Worm (Caenorhabditis elegans) whole organism, late embryonic: Measurements from ENCODE around the gene Y57G11A.5.
"Not testable (repeated sequence)": the region's sequence is repeated elsewhere in the genome, so short reads cannot be mapped to it uniquely, and the experiment has no call there.

Experiments
- C08G9.2 ChIP-seq: sonication (generic microtip); optimal IDR thresholded peaks from 2 replicates; lab custom pipeline; 2016; ENCODE audit warnings: mild to moderate bottlenecking, missing genetic modification characterization, moderate library complexity, missing compliant biosample characterization
- C38D4.7 ChIP-seq: fragments of 200-800 bp; sonication (Bioruptor generic); optimal IDR thresholded peaks from 2 replicates; lab custom pipeline; 2018; ENCODE audit warnings: mild to moderate bottlenecking, missing genetic modification characterization, moderate library complexity, missing compliant biosample characterization
- T23F11.4 ChIP-seq: fragments of 200-800 bp; sonication (Bioruptor generic); optimal IDR thresholded peaks from 2 replicates; lab custom pipeline; 2018; ENCODE audit warnings: mild to moderate bottlenecking, missing genetic modification characterization, missing compliant biosample characterization
- ceh-19 ChIP-seq: fragments of 200-800 bp; sonication (Bioruptor generic); optimal IDR thresholded peaks from 2 replicates; lab custom pipeline; 2018; ENCODE audit warnings: mild to moderate bottlenecking, missing genetic modification characterization, missing compliant biosample characterization
- ceh-2 ChIP-seq: sonication (generic microtip); optimal IDR thresholded peaks from 2 replicates; lab custom pipeline; 2016; ENCODE audit warnings: missing genotype, missing genetic modification characterization, missing compliant biosample characterization
- ceh-24 ChIP-seq: sonication (generic microtip); optimal IDR thresholded peaks from 2 replicates; lab custom pipeline; 2016; ENCODE audit warnings: mild to moderate bottlenecking, missing genetic modification characterization, missing compliant biosample characterization
- ceh-30 ChIP-seq: fragments of 150-350 bp; optimal IDR thresholded peaks from 2 replicates; lab custom pipeline; 2014; ENCODE audit warnings: missing biosample characterization, missing genetic modification characterization
- ceh-45 ChIP-seq: fragments of 200-800 bp; sonication (Bioruptor generic); IDR thresholded peaks from 2 replicates; pipeline ENCODE4 v1.3.6; 2022; ENCODE audit warnings: missing genetic modification reagents, missing genetic modification characterization, missing compliant biosample characterization
- ceh-6 ChIP-seq: fragments of 200-800 bp; sonication (Bioruptor generic); optimal IDR thresholded peaks from 2 replicates; lab custom pipeline; 2018; ENCODE audit warnings: mild to moderate bottlenecking, missing genetic modification characterization, missing compliant biosample characterization
- ceh-9 ChIP-seq: sonication (generic microtip); optimal IDR thresholded peaks from 2 replicates; lab custom pipeline; 2016; ENCODE audit warnings: mild to moderate bottlenecking, missing genetic modification characterization, inconsistent platforms, missing compliant biosample characterization
- che-1 ChIP-seq: sonication (generic microtip); optimal IDR thresholded peaks from 2 replicates; lab custom pipeline; 2016; ENCODE audit warnings: mild to moderate bottlenecking, missing genetic modification characterization, missing compliant biosample characterization
- dmd-4 ChIP-seq: sonication (generic microtip); optimal IDR thresholded peaks from 2 replicates; lab custom pipeline; 2016; ENCODE audit warnings: borderline replicate concordance, missing genetic modification characterization, missing compliant biosample characterization
- dve-1 ChIP-seq: sonication (generic microtip); optimal IDR thresholded peaks from 2 replicates; lab custom pipeline; 2017; ENCODE audit warnings: antibody characterized with exemption, mild to moderate bottlenecking, missing genetic modification characterization, missing compliant biosample characterization
- elt-2 ChIP-seq: sonication (generic microtip); optimal IDR thresholded peaks from 2 replicates; lab custom pipeline; 2016; ENCODE audit warnings: missing genetic modification reagents, missing genetic modification characterization, missing compliant biosample characterization
- ets-4 ChIP-seq: sonication (generic microtip); optimal IDR thresholded peaks from 2 replicates; lab custom pipeline; 2016; ENCODE audit warnings: missing genetic modification characterization, missing compliant biosample characterization
- eyg-1 ChIP-seq: sonication (generic microtip); optimal IDR thresholded peaks from 2 replicates; lab custom pipeline; 2016; ENCODE audit warnings: missing genotype, missing genetic modification characterization, missing compliant biosample characterization
- fkh-6 ChIP-seq: sonication (generic microtip); optimal IDR thresholded peaks from 2 replicates; lab custom pipeline; 2016; ENCODE audit warnings: missing genetic modification characterization, missing compliant biosample characterization
- gmeb-2 ChIP-seq: sonication (generic microtip); optimal IDR thresholded peaks from 2 replicates; lab custom pipeline; 2016; ENCODE audit warnings: missing genetic modification characterization, inconsistent platforms, missing compliant biosample characterization
- hlh-13 ChIP-seq: fragments of 200-800 bp; sonication (Bioruptor generic); optimal IDR thresholded peaks from 2 replicates; lab custom pipeline; 2018; ENCODE audit warnings: mild to moderate bottlenecking, missing genetic modification characterization, missing compliant biosample characterization
- hlh-30 ChIP-seq: sonication (generic microtip); optimal IDR thresholded peaks from 2 replicates; lab custom pipeline; 2017; ENCODE audit warnings: antibody characterized with exemption, missing genetic modification characterization, missing compliant biosample characterization; ENCODE audit not compliant: insufficient read depth
- hlh-6 ChIP-seq: sonication (generic microtip); optimal IDR thresholded peaks from 2 replicates; lab custom pipeline; 2016; ENCODE audit warnings: missing genotype, missing genetic modification characterization, missing compliant biosample characterization
- hlh-8 ChIP-seq: sonication (generic microtip); optimal IDR thresholded peaks from 2 replicates; lab custom pipeline; 2016; ENCODE audit warnings: missing genotype, missing genetic modification characterization, missing compliant biosample characterization
- lim-6 ChIP-seq: sonication (generic microtip); optimal IDR thresholded peaks from 2 replicates; lab custom pipeline; 2016; ENCODE audit warnings: missing genetic modification characterization, missing compliant biosample characterization
- madf-2 ChIP-seq: sonication (generic microtip); optimal IDR thresholded peaks from 2 replicates; lab custom pipeline; 2017; ENCODE audit warnings: missing genetic modification characterization, missing compliant biosample characterization
- nfya-1 ChIP-seq: sonication (generic microtip); optimal IDR thresholded peaks from 2 replicates; lab custom pipeline; 2017; ENCODE audit warnings: missing genetic modification characterization, mild to moderate bottlenecking, missing compliant biosample characterization, antibody characterized with exemption, moderate library complexity
- odd-2 ChIP-seq: sonication (generic microtip); optimal IDR thresholded peaks from 2 replicates; lab custom pipeline; 2017; ENCODE audit warnings: antibody characterized with exemption, mild to moderate bottlenecking, missing genetic modification characterization, missing compliant biosample characterization
- pax-1 ChIP-seq: fragments of 150-350 bp; optimal IDR thresholded peaks from 2 replicates; lab custom pipeline; 2014; ENCODE audit warnings: missing biosample characterization, missing genetic modification characterization
- pha-4 ChIP-seq: fragments of 150-350 bp; optimal IDR thresholded peaks from 2 replicates; lab custom pipeline; 2018; ENCODE audit warnings: missing biosample characterization, missing genetic modification reagents, missing genetic modification characterization
- pqm-1 ChIP-seq: sonication (generic microtip); optimal IDR thresholded peaks from 2 replicates; lab custom pipeline; 2016; ENCODE audit warnings: missing genetic modification characterization, missing compliant biosample characterization
- pros-1 ChIP-seq: fragments of 150-350 bp; optimal IDR thresholded peaks from 2 replicates; lab custom pipeline; 2014; ENCODE audit warnings: missing biosample characterization, missing genetic modification reagents, missing genetic modification characterization
- ref-2 ChIP-seq: sonication (generic microtip); optimal IDR thresholded peaks from 2 replicates; lab custom pipeline; 2016; ENCODE audit warnings: missing genetic modification characterization, missing compliant biosample characterization
- rnt-1 ChIP-seq: sonication (generic microtip); optimal IDR thresholded peaks from 2 replicates; lab custom pipeline; 2016; ENCODE audit warnings: missing genetic modification characterization, missing compliant biosample characterization
- sdc-2 ChIP-seq: sonication (generic microtip); optimal IDR thresholded peaks from 2 replicates; lab custom pipeline; 2016; ENCODE audit warnings: missing genotype, missing genetic modification characterization, missing compliant biosample characterization
- sox-4 ChIP-seq: sonication (generic microtip); optimal IDR thresholded peaks from 2 replicates; lab custom pipeline; 2017; ENCODE audit warnings: mild to moderate bottlenecking, missing genetic modification characterization, inconsistent platforms, missing compliant biosample characterization
- syd-9 ChIP-seq: sonication (generic microtip); optimal IDR thresholded peaks from 2 replicates; lab custom pipeline; 2016; ENCODE audit warnings: mild to moderate bottlenecking, missing genetic modification characterization, moderate library complexity, missing compliant biosample characterization
- tbx-2 ChIP-seq: sonication (generic microtip); optimal IDR thresholded peaks from 2 replicates; lab custom pipeline; 2016; ENCODE audit warnings: missing genetic modification characterization, missing compliant biosample characterization
- tbx-7 ChIP-seq: sonication (generic microtip); optimal IDR thresholded peaks from 2 replicates; lab custom pipeline; 2016; ENCODE audit warnings: missing genotype, missing genetic modification characterization, missing compliant biosample characterization
- unc-42 ChIP-seq: sonication (generic microtip); optimal IDR thresholded peaks from 2 replicates; lab custom pipeline; 2016; ENCODE audit warnings: missing genotype, missing genetic modification characterization, missing compliant biosample characterization
- zip-5 ChIP-seq: sonication (generic microtip); optimal IDR thresholded peaks from 2 replicates; lab custom pipeline; 2016; ENCODE audit warnings: missing genetic modification characterization, missing compliant biosample characterization

Y57G11A.5 gene

DNA sequence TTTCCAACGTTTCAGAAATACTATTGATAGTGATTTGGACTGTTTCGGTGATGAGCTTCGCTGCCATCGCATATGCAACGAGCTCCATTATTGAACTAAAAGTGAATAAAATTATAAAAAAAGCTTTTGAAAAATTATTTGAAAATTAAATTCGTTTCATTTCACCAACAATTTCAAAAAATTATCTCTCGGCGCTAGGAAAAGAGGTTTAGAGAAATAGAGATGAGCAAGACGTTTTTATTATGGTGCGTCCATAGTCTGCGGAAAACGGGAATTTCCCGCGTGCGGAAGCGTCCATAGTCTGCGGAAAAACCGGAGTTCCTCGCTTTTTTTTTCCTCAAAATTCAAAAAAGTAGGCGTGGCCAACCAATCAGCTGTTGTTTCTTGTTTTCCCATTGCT lies 39.6 kb upstream of the Y57G11A.5 start, which contains the start of gene pals-30:
TSS of gene pals-30 (minus strand) at position 101 of the 400 bp plus-strand sequence.
- TF ChIP-seq gmeb-2; ref-2; ets-4 (tag; lab: Kevin White, UChicago): not testable (repeated sequence)

DNA sequence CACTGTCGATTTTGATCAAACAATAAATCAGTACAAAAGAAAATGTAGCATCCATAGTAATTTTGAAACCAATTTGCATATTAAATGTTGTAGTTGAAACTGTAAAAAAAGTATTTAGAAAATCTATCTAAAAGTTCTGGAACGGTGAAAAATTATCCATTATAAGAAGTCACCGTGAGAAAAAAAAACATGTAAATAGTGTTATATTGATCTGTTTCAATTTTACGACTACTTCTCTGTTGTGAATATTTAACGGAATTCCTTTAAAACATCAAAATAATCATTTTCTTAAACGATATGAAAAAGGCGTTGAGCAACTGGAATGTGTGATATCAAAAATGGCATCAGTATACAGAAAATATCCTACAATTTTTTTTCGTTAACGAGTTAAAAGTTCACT lies 37.0 kb upstream of the Y57G11A.5 start, which contains the start of gene T27E7.9:
TSS of gene T27E7.9 (minus strand) at position 101 of the 400 bp plus-strand sequence.
- TF ChIP-seq eyg-1 (tag; lab: Kevin White, UChicago) (no peak), pros-1 (tag; lab: Kevin White, UChicago) (no peak), lim-6 (tag; lab: Kevin White, UChicago) (no peak), gmeb-2 (no peak), che-1 (tag; lab: Kevin White, UChicago) (no peak), ceh-45 (GFP tag; lab: Robert Waterston, UW) (no peak), hlh-8 (no peak), ceh-30 (no peak), dve-1 (tag; lab: Kevin White, UChicago) (no peak), tbx-7 (tag; lab: Kevin White, UChicago) (no peak), fkh-6 (tag; lab: Kevin White, UChicago) (no peak), rnt-1 (tag; lab: Kevin White, UChicago) (no peak), pqm-1 (tag; lab: Kevin White, UChicago) (no peak), pha-4 (tag; lab: Kevin White, UChicago) (no peak), ref-2 (no peak), unc-42 (no peak), C08G9.2 (tag; lab: Kevin White, UChicago) (no peak), zip-5 (tag; lab: Kevin White, UChicago) (no peak)
- TF ChIP-seq, all 69 proteins: peak for 0

DNA sequence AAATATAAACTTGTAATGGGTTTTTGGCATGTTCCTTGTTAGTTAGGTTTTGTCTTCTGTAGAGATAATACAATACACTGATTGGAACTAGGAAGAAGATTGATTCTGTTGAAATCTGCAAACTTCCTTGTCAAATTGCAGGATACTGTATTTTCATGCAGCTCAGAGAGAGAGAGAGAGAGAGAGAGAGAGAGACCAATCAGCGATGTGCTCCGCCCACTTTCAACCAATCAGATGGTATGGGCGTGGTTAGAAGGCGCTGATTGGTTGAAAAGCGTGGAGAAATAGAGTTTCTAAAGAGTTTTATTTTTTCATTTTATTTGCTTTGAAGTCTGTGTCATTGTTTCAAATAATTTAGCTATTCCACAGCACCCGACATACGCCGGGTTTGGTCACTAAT lies 35.0 kb upstream of the Y57G11A.5 start:
- no peak for TF ChIP-seq hlh-30
- no peak for TF ChIP-seq unc-42
- no peak for TF ChIP-seq ceh-19 (GFP tag; lab: Kevin White, UChicago)
- no peak for TF ChIP-seq hlh-13 (GFP tag; lab: Kevin White, UChicago)
- no peak for TF ChIP-seq sox-4 (tag; lab: Kevin White, UChicago)
- peak; percentile 93 for TF ChIP-seq nfya-1 (tag; lab: Kevin White, UChicago)
- no peak for TF ChIP-seq madf-2
- TF ChIP-seq ref-2 = no peak

DNA sequence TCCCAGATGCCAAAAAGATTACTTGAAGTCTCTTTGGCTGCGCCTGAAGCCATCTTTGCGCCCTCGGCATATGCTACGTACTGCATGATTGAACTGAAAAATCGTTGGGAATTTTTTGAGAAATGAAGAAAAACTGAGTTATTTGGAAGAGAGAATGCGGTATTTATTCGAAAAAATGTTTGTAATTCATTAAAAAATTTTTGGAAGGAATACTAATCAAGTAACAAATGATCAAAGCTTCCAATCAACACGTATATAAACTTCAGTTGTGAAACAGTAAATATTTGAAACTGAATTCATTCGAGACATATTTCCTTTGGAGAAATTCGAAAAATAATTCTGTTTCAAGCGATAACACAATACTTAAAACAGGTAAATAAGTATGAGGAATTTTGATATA lies 30.2 kb upstream of the Y57G11A.5 start, which contains the start of gene pals-29:
TSS of gene pals-29 (minus strand) at position 101 of the 400 bp plus-strand sequence.
- TF ChIP-seq ref-2 = no peak
- no peak for TF ChIP-seq elt-2
- TF ChIP-seq ceh-9 (tag; lab: Kevin White, UChicago) = no peak
- TF ChIP-seq dmd-4 (tag; lab: Kevin White, UChicago) = no peak
- TF ChIP-seq odd-2 (tag; lab: Kevin White, UChicago) = no peak
- TF ChIP-seq nfya-1 (tag; lab: Kevin White, UChicago) = no peak
- TF ChIP-seq pax-1 (tag; lab: Kevin White, UChicago) = no peak

DNA sequence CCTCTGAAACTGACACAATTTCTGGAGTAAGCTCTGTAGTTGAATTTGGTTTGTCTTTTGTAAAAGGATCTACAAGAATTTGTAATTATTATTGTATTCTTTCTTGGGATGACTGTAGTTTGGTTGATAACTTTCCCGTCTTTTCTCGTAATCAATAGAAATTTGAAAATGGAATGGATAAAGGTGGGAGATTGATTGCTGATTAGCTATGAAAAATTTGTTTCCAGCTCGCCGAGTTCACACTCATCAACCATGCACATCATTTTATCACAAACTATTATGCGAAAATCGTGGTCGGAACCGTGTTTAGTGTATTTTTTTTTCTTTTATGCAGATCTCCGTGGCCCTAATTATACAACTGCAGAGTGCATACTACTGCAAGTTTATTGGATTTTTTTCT lies 24.6 kb upstream of the Y57G11A.5 start, which contains the start of gene T27E7.5:
TSS of gene T27E7.5 (plus strand) at position 253 of the 400 bp plus-strand sequence.
- TF ChIP-seq pqm-1 (tag; lab: Kevin White, UChicago) (no peak), madf-2 (no peak)
- TF ChIP-seq, all 69 proteins: peak for 0

DNA sequence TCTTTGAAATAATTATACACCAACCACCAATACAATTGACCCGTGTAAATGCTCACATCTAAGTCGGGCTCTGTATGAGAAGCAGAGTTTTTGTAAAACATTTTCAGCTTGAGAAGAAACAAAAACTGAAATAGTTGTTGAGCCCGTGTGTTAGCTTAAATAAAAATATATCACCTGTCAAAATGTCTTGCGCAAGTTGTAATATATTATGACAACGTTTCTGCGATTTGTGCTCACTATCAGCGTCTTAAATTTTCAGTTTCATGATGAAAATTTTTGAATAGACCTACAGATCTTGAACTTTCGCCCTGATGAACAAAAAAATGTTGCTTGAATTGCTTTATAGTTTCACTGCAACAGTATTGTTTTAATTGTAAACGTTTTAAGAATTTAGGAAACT lies 22.7 kb upstream of the Y57G11A.5 start, which contains the start of gene T27E7.4:
TSS of gene T27E7.4 (minus strand) at position 101 of the 400 bp plus-strand sequence.
- TF ChIP-seq ref-2 = no peak
- TF ChIP-seq ceh-24 (tag; lab: Kevin White, UChicago) = no peak
- no peak for TF ChIP-seq syd-9 (tag; lab: Kevin White, UChicago)
- TF ChIP-seq dve-1 (tag; lab: Kevin White, UChicago) = no peak
- no peak for TF ChIP-seq tbx-2
- no peak for TF ChIP-seq C38D4.7 (GFP tag; lab: Kevin White, UChicago)
- TF ChIP-seq ceh-6 (GFP tag; lab: Kevin White, UChicago) = no peak
- TF ChIP-seq sdc-2 (tag; lab: Kevin White, UChicago) = no peak
- TF ChIP-seq pros-1 (tag; lab: Kevin White, UChicago) = no peak
- no peak for TF ChIP-seq T23F11.4 (GFP tag; lab: Kevin White, UChicago)
- no peak for TF ChIP-seq hlh-13 (GFP tag; lab: Kevin White, UChicago)
- no peak for TF ChIP-seq ceh-2 (tag; lab: Kevin White, UChicago)
- no peak for TF ChIP-seq hlh-6
- TF ChIP-seq, all 69 proteins: peak for 0
